Worm (Caenorhabditis elegans): Measurements from ENCODE around the gene T23G7.2.

The T23G7.2 gene

DNA sequence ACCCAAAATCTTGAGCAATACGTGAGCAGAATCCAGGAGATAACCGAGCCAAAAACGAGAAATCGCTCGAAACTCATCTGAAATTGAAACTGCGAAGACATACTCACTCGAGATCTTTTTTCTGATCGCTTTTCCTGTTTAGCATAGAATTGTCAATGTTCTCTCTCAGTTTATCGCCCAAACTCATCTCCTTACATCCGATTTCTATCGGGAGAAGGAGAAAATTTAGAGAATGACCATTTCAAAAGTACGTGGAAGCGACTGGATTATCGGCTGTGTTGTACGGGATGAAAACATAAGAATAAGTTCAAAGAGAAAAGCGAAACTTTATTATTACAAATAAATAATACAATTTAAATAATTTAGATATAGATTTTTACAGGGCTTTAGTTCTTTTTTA, at the start of gene T23G7.2:
Gene T23G7.2, minus strand, starts transcription at position 101 of the 400 bp plus-strand sequence.
- TF ChIP-seq unc-62 (GFP tag; optimal IDR thresholded peaks at IDR 0.05) = no peak

DNA sequence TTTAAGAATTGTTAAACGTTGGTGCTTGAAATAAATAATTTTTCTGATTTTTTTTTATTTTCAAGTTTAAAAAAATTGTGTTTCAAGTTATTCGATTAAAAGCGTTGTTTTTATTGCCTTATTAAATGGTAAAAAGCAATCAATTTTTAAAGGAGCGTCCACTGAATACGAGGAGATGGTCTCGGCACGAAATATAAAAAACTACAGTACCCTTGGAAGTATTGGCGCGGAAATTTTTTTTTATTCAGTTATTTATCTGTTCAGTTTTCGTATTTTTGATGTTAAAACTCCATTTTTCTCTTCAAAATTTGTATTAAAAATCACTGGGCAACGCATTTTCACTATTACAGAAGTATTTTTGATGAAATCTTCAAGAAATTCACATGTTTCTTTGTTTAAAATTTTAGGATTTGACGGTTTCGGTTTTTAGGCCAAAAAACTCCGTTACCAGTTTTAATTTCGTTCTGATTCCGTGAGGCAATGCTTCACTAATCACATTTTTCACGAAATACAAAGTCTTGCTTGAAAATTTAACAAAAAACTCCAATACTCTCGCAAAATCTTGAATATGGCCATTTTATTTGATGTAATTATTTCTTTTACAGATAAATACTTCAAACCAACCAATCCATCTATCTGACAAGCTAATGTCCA, 40.4 kb upstream of the T23G7.2 start, which contains the start of gene znfx-1:
Gene znfx-1, plus strand, starts transcription at position 604 of the 654 bp plus-strand sequence.
- TF ChIP-seq unc-62 (GFP tag; optimal IDR thresholded peaks at IDR 0.05) = no peak

DNA sequence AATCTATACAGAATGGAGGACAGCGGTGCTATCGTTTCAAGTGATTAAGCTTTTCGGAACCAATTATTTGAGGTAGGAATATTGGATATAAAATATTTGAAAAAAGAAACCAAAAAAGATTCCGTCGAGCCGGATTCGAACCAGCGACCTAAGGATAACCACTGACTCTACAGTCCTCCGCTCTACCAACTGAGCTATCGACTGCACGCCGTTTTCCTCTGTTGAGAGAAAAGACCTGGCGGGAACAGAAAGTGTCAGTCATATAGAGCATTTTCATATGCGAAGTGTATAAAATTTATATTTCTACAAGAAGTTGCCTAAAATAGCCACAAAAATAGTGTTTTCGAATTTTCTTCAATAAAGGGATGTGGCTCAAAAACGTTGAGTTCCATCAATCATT, 38.9 kb upstream of the T23G7.2 start:
- TF ChIP-seq unc-62 (GFP tag; optimal IDR thresholded peaks at IDR 0.05) = no peak

DNA sequence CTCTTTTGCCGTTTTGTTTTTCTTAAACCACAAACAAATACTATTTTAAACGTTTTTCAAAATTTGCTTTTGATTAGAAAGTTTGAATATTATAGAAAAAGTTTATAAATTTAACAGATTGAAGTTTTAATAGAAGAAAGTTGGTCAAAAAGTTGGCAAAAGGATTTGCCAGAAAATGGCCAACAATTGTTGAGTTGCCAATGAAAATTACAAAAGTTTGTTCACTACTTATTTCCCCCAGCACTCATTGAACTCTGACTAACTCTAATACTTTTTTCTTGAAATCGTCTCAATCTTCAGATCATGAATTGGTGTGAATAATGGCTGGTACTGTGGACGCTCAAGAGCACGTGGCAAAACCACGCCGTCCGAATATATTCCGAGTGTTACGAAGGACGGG, 37.3 kb upstream of the T23G7.2 start, which contains the start of gene ZK1067.4:
Gene ZK1067.4, plus strand, starts transcription at position 301 of the 400 bp plus-strand sequence.
- no peak for TF ChIP-seq unc-62 (GFP tag; optimal IDR thresholded peaks at IDR 0.05)

DNA sequence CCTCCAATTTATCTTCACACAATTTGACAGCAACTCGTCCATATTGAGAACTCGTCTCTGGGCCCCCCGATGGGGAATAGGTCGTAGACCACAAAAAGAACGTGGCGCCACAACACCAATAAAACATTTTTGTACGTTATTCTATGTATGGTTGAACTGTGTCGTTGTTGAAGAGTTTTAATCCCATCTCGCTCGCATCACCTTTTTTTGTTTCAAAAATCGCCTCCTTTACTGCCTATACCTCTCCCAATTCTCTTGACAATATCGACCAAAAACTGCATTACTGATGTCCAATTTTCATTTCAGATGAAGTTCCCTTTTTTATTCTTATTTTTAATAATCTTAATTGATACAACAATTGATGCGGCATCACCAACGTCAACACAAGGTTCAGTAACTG, 24.5 kb upstream of the T23G7.2 start, which contains the start of gene let-23:
Gene let-23, plus strand, starts transcription at position 301 of the 400 bp plus-strand sequence.
- no peak for TF ChIP-seq unc-62 (GFP tag; optimal IDR thresholded peaks at IDR 0.05)

DNA sequence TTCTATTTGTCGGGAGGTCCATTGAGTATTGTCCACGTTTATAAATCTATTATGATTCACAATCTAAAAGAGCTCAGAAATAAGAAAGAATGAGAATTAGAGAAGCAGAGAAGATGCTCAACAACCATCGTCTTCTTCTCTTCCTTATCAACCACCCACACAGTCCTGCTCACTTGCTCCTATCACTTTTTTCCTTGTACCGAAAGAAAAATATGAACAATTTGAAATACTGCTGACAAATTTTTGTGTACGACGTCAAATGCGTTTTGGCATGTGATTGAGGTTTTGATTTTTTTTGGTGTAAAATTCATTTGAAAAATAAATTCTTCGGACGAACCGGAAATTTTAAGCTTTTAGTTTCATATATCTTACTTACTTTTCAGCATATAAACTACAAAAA, 23.6 kb upstream of the T23G7.2 start:
- TF ChIP-seq unc-62 (GFP tag; optimal IDR thresholded peaks at IDR 0.05) = no peak

DNA sequence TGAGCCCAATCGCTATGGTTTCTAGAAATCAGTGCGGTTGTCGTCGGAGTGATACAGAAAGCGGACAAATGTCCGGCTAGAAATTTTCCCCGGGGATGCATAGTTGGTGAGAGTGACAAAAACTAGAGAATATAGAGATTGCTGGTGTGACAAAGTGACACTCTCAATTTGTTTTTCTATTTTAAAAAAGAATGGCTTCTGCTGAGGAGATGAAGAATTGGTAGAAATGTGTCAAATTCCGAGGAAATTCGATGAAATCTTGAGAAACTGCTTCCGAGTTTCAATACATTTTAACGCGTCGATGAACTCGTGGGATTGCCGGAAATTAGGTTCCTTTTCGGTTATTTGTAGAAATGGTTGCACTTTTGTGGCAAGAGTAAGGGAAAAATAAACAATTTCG, 21.4 kb upstream of the T23G7.2 start, which contains the start of gene twk-4:
Gene twk-4, minus strand, starts transcription at position 101 of the 400 bp plus-strand sequence.
- no peak for TF ChIP-seq unc-62 (GFP tag; optimal IDR thresholded peaks at IDR 0.05)

DNA sequence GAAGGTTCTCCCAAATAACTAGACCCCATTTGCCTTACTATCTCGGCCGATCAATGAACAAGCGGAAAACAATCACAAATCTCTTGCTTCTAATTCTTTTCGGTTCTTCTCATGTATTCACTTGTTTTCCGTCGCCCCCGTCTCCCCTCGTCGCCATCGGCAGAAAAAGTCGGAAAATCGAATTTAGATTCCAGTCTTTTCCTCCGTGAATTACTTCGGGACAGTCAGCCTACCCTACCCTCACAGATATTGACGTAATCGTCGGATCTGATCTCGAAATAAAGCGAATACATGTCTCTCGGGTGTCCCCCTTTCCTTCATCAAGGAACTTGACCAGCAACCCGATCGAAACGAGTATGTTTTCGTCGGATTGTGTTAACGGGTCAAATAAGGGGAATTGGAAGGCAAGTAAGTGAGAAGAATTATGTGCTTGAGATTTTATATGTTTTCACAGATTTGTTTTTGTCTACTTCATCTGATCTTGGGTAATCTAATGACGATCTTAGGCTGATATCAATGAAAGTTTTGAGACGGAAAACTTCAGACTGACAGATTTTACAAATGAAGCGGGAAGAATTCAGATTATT, 17.9 kb upstream of the T23G7.2 start:
- no peak for TF ChIP-seq unc-62 (GFP tag; optimal IDR thresholded peaks at IDR 0.05)

DNA sequence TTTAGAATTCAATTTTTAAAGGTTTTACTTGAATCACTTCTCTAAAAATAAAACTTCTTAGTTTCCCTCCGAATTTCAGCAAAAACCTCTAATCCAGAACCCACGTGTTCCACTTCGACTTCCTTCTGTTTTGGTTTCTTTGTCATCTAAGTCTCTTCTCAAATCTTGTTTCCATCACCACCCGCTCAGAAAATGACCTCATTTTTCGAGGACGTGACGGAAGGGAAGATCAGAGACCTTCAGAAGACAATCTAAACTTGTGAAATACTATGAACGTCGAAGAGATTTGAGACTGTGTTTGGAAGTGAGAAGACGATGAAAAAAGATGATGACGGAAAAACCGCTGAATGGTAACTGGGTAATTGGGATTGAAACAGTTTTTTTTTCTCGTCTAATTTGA, 16.9 kb upstream of the T23G7.2 start:
- TF ChIP-seq unc-62 (GFP tag; optimal IDR thresholded peaks at IDR 0.05) = no peak

DNA sequence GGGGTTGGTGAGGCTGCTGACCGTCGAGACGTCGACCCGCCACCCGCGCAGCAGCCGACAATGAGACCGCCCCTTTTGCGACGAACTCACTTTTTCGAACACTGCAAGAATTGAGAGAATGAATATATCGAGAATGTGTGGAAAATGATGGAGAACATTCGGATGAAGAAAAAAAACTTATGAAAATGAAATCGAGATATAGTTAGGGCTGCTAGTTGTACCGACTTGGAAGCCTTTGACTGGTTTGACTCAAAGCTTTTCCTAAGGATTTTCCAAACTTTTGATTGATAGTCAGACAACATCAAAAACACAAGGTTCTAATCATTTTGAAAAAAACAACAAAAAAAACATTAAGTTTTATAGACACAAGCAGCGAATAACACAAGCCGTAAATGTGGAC, 15.6 kb upstream of the T23G7.2 start, which contains the start of gene sym-2:
Gene sym-2, minus strand, starts transcription at position 101 of the 400 bp plus-strand sequence.
- no peak for TF ChIP-seq unc-62 (GFP tag; optimal IDR thresholded peaks at IDR 0.05)

DNA sequence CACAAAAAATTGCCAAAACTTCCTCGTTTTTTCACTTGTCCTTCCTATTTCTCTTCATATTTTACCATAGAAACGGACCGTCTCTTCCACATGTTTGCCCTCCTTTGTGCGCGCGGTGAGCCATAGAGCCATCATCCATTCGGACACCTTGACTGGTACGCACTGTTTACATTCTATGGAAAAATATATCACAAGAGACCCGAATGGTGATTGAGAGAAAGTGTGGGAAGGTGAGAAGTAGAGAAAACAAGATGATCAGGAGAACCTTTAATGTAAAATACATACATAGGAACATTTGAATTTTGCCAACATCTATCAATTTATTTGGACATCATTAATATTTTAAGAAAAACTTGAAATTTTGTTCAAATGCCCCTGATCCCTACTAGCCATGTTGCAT, 13.2 kb upstream of the T23G7.2 start:
- no peak for TF ChIP-seq unc-62 (GFP tag; optimal IDR thresholded peaks at IDR 0.05)

DNA sequence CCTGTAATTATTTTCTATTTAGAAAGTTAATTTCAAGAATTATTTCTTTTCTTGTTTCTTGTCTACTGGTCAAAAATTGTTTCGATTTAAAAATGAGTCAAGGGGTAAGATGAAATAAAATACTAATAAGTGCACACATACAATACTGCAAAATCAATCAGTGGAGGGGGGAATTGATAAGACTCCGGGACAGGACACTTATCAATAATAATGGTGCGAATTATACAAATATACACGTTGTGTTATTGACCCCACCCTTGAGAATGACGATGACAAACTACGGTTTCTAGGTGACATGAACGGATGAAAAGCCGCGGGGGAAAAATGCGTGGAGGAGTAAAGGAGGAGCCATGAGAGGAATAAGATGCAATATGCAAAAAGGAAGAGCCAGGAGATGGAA, 8.4 kb upstream of the T23G7.2 start:
- no peak for TF ChIP-seq unc-62 (GFP tag; optimal IDR thresholded peaks at IDR 0.05)

DNA sequence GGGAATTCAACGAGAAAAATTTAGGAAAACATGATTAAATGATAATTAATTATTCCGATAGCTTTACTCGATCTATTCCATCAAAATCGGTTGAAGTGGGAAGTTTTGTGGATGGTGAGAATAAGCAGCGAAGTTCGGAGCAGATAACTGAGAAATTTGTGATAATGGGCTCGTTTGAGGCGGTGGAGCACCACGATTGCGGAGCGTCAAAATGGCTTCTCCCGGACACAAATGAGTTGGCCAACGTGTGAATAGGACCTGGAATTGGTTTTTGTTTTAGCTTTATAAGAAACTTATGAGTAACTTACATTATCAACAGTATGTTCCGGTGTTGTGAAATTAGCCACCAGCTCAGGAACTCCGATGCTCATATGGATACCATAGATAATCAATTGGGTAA, 6.1 kb upstream of the T23G7.2 start:
- no peak for TF ChIP-seq unc-62 (GFP tag; optimal IDR thresholded peaks at IDR 0.05)

DNA sequence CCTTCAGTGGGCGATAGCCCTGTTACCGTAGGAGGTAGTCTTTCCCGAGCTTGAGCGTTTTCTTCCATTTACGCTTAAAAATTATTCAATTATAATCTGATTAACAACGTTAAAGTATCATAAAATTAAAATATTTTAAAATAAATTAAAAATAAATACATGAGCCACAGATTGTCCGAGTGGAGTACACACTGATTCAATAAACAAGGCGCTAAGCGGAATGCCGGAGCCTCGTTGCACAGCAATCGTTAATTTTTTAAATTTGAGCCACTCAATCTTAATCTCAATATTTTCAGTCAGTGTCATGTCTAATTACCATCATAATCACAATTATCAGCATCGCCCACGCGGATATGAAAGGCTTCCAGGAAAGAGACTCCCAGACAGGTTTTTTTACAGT, 4.3 kb upstream of the T23G7.2 start, which contains the start of the genes sec-5 and pir-1:
Gene sec-5, minus strand, starts transcription at position 73 of the 400 bp plus-strand sequence.
Gene pir-1, plus strand, starts transcription at position 221 of the 400 bp plus-strand sequence.
- no peak for TF ChIP-seq unc-62 (GFP tag; optimal IDR thresholded peaks at IDR 0.05)

DNA sequence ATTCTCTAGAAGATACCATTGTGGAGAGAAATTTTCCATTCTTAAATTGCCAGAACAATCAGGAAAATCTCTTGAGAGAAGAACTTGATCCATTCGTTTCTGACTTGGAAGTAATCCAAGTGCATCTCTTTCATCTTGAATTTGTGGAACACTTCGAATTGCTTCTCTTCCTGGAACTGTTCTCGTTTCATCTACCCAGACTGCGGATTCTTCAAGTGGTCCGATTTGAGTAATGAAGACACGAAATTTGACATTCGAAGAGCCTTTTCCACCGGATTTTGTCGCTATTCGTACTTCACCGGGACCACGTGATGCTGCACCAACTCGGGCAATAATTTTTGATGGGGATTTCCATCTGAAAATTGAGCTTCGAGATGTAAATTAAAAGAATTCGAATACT, 3.8 kb upstream of the T23G7.2 start:
- no peak for TF ChIP-seq unc-62 (GFP tag; optimal IDR thresholded peaks at IDR 0.05)

DNA sequence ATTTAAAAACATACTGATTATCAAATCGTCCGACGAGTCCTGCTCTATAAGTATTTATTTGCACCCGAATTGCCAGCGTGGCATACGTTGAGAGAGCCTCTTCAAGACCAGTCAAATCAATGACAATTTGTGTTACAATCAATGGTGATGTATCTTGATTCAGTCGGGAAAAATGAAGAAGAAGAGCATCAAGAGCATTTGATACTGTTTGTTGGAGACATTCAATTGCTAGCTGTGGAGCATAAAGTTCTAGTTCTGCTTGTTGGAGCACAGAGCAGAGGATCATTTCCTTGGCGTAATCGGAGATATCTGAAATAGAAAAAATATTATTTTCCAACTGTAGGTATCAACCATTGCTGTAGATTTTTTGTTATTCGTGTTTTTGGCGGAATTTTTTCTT, 722 bp upstream of the T23G7.2 start:
- no peak for TF ChIP-seq unc-62 (GFP tag; optimal IDR thresholded peaks at IDR 0.05)

Data from whole organism, dauer.